Worm (Caenorhabditis elegans) whole organism, L1 larva: ENCODE measurements around the gene F45D3.4.

Experiments used
- C04F5.9 ChIP-seq: sonication (generic microtip); optimal IDR thresholded peaks from 2 replicates; lab custom pipeline; 2016; ENCODE audit warnings: missing genetic modification characterization, missing compliant biosample characterization
- C16A3.4 ChIP-seq: fragments of 150-350 bp; optimal IDR thresholded peaks from 2 replicates; lab custom pipeline; 2014; ENCODE audit warnings: missing biosample characterization, missing genetic modification characterization
- C34B4.2 ChIP-seq: sonication (generic microtip); optimal IDR thresholded peaks from 2 replicates; lab custom pipeline; 2017; ENCODE audit warnings: mild to moderate bottlenecking, missing genetic modification characterization, missing compliant biosample characterization
- F16B12.6 ChIP-seq: fragments of 150-350 bp; optimal IDR thresholded peaks from 2 replicates; lab custom pipeline; 2014; ENCODE audit warnings: missing biosample characterization, missing genetic modification characterization
- aha-1 ChIP-seq: fragments of 150-350 bp; optimal IDR thresholded peaks from 2 replicates; lab custom pipeline; 2014; ENCODE audit warnings: missing biosample characterization, missing genetic modification characterization
- aly-2 ChIP-seq: fragments of 150-350 bp; optimal IDR thresholded peaks from 2 replicates; lab custom pipeline; 2014; ENCODE audit warnings: missing biosample characterization, missing genetic modification characterization
- ama-1 ChIP-seq: fragments of 150-350 bp; optimal IDR thresholded peaks from 2 replicates; lab custom pipeline; 2014
- blmp-1 ChIP-seq: fragments of 150-350 bp; optimal IDR thresholded peaks from 2 replicates; lab custom pipeline; 2014; ENCODE audit warnings: missing biosample characterization, missing genetic modification characterization
- ceh-63 ChIP-seq: fragments of 200-800 bp; sonication (Bioruptor generic); optimal IDR thresholded peaks from 2 replicates; lab custom pipeline; 2018; ENCODE audit warnings: mild to moderate bottlenecking, missing genetic modification characterization, missing compliant biosample characterization
- ceh-82 ChIP-seq, 3 experiments: fragments of 150-350 bp in 1 of 3; sonication (generic microtip) in 2 of 3; optimal IDR thresholded peaks; 2 replicates each; lab custom pipeline; 2014 to 2017; ENCODE audit warnings: missing biosample characterization in 3 of 3, missing genetic modification characterization in 3 of 3
- ceh-88 ChIP-seq: fragments of 200-800 bp; sonication (Bioruptor generic); IDR thresholded peaks from 2 replicates; pipeline ENCODE4 v1.3.6; 2022; ENCODE audit warnings: missing genetic modification characterization, missing compliant biosample characterization
- dpl-1 ChIP-seq, 3 experiments: fragments of 150-350 bp in 2 of 3; sonication (generic microtip) in 1 of 3; optimal IDR thresholded peaks; 2 replicates each; lab custom pipeline; 2014 to 2017; ENCODE audit warnings: missing biosample characterization in 3 of 3, missing genetic modification characterization in 3 of 3, missing genetic modification reagents in 3 of 3
- dsc-1 ChIP-seq: sonication (generic microtip); optimal IDR thresholded peaks from 2 replicates; lab custom pipeline; 2016; ENCODE audit warnings: mild to moderate bottlenecking, missing genetic modification characterization, missing compliant biosample characterization
- egl-13 ChIP-seq: sonication (generic microtip); optimal IDR thresholded peaks from 2 replicates; lab custom pipeline; 2016; ENCODE audit warnings: missing genotype, missing genetic modification reagents, missing genetic modification characterization, missing compliant biosample characterization
- egl-27 ChIP-seq, 2 experiments: fragments of 150-350 bp in 1 of 2; sonication (generic microtip); optimal IDR thresholded peaks; 3 replicates each; lab custom pipeline; 2017 to 2018; ENCODE audit warnings: missing biosample characterization in 2 of 2, missing genetic modification characterization in 2 of 2, missing genetic modification reagents in 2 of 2
- ets-5 ChIP-seq: fragments of 200-800 bp; sonication (Bioruptor generic); IDR thresholded peaks from 2 replicates; pipeline ENCODE4 v1.3.6; 2022; ENCODE audit warnings: missing genetic modification characterization, missing compliant biosample characterization
- fkh-10 ChIP-seq: sonication (generic microtip); optimal IDR thresholded peaks from 2 replicates; lab custom pipeline; 2017; ENCODE audit warnings: missing biosample characterization, missing genetic modification reagents, missing genetic modification characterization
- fkh-4 ChIP-seq: sonication (generic microtip); optimal IDR thresholded peaks from 2 replicates; lab custom pipeline; 2016; ENCODE audit warnings: missing compliant biosample characterization, missing genetic modification characterization, borderline replicate concordance
- hlh-17 ChIP-seq: fragments of 200-800 bp; sonication (Bioruptor generic); optimal IDR thresholded peaks from 2 replicates; lab custom pipeline; 2018; ENCODE audit warnings: missing genetic modification characterization, mild to moderate bottlenecking, missing compliant biosample characterization, moderate library complexity, borderline replicate concordance
- irx-1 ChIP-seq: sonication (generic microtip); optimal IDR thresholded peaks from 2 replicates; lab custom pipeline; 2016; ENCODE audit warnings: missing genetic modification characterization, missing compliant biosample characterization
- isw-1 ChIP-seq: fragments of 200-800 bp; sonication (Bioruptor generic); IDR thresholded peaks from 2 replicates; pipeline ENCODE4 v1.3.6; 2022; ENCODE audit warnings: missing genetic modification characterization, missing compliant biosample characterization
- lin-14 ChIP-seq: fragments of 200-800 bp; sonication (Bioruptor generic); optimal IDR thresholded peaks from 2 replicates; lab custom pipeline; 2018; ENCODE audit warnings: mild to moderate bottlenecking, missing genetic modification characterization, moderate library complexity, missing compliant biosample characterization
- lin-35 ChIP-seq, 2 experiments: fragments of 150-350 bp; optimal IDR thresholded peaks; 2 replicates each; lab custom pipeline; 2014; ENCODE audit warnings: missing biosample characterization in 2 of 2, missing genetic modification characterization in 2 of 2, missing genetic modification reagents in 2 of 2
- lir-3 ChIP-seq: sonication (generic microtip); optimal IDR thresholded peaks from 2 replicates; lab custom pipeline; 2016; ENCODE audit warnings: mild to moderate bottlenecking, missing genetic modification characterization, moderate library complexity, missing compliant biosample characterization; ENCODE audit not compliant: poor library complexity
- lsy-2 ChIP-seq, 2 experiments: fragments of 150-350 bp; optimal IDR thresholded peaks; 2 replicates each; lab custom pipeline; 2014; ENCODE audit warnings: missing biosample characterization in 2 of 2, missing genetic modification characterization in 2 of 2
- mab-9 ChIP-seq: fragments of 200-800 bp; sonication (Bioruptor generic); IDR thresholded peaks from 2 replicates; pipeline ENCODE4 v1.3.6; 2022; ENCODE audit warnings: missing genetic modification reagents, missing genetic modification characterization, missing compliant biosample characterization
- mef-2 ChIP-seq: fragments of 150-350 bp; optimal IDR thresholded peaks from 2 replicates; lab custom pipeline; 2014; ENCODE audit warnings: missing biosample characterization, missing genetic modification characterization
- nhr-11 ChIP-seq: fragments of 150-350 bp; optimal IDR thresholded peaks from 2 replicates; lab custom pipeline; 2014; ENCODE audit warnings: missing biosample characterization, missing genetic modification characterization
- nhr-237 ChIP-seq: fragments of 150-350 bp; optimal IDR thresholded peaks from 2 replicates; lab custom pipeline; 2014; ENCODE audit warnings: missing biosample characterization, missing genetic modification characterization
- nhr-47 ChIP-seq: sonication (generic microtip); optimal IDR thresholded peaks from 2 replicates; lab custom pipeline; 2016; ENCODE audit warnings: mild to moderate bottlenecking, missing genetic modification characterization, moderate library complexity, missing compliant biosample characterization
- nhr-76 ChIP-seq: sonication (generic microtip); optimal IDR thresholded peaks from 2 replicates; lab custom pipeline; 2017; ENCODE audit warnings: missing biosample characterization, missing genetic modification characterization
- nhr-77 ChIP-seq: fragments of 150-350 bp; optimal IDR thresholded peaks from 2 replicates; lab custom pipeline; 2014; ENCODE audit warnings: missing biosample characterization, missing genetic modification characterization
- nhr-84 ChIP-seq: sonication (generic microtip); optimal IDR thresholded peaks from 2 replicates; lab custom pipeline; 2017; ENCODE audit warnings: missing biosample characterization, missing genetic modification characterization
- nhr-85 ChIP-seq: sonication (generic microtip); peaks from one replicate; lab custom pipeline; 2016; ENCODE audit warnings: missing genetic modification characterization, inconsistent platforms, missing compliant biosample characterization
- nhr-90 ChIP-seq: sonication (generic microtip); optimal IDR thresholded peaks from 2 replicates; lab custom pipeline; 2016; ENCODE audit warnings: mild to moderate bottlenecking, missing genetic modification characterization, missing compliant biosample characterization; ENCODE audit not compliant: poor library complexity
- pag-3 ChIP-seq: sonication (generic microtip); optimal IDR thresholded peaks from 2 replicates; lab custom pipeline; 2017; ENCODE audit warnings: missing genetic modification characterization, mild to moderate bottlenecking, missing compliant biosample characterization, antibody characterized with exemption, borderline replicate concordance; ENCODE audit not compliant: insufficient read depth
- pqm-1 ChIP-seq: sonication (generic microtip); optimal IDR thresholded peaks from 3 replicates; lab custom pipeline; 2017; ENCODE audit warnings: missing biosample characterization, missing genetic modification characterization
- rnt-1 ChIP-seq: sonication (generic microtip); optimal IDR thresholded peaks from 2 replicates; lab custom pipeline; 2016; ENCODE audit warnings: mild to moderate bottlenecking, missing genetic modification characterization, moderate library complexity, missing compliant biosample characterization
- skn-1 ChIP-seq: fragments of 150-350 bp; optimal IDR thresholded peaks from 2 replicates; lab custom pipeline; 2014; ENCODE audit warnings: missing biosample characterization, missing genetic modification characterization
- snu-23 ChIP-seq: sonication (generic microtip); optimal IDR thresholded peaks from 2 replicates; lab custom pipeline; 2016; ENCODE audit warnings: missing genetic modification characterization, missing compliant biosample characterization
- sptf-1 ChIP-seq: fragments of 150-350 bp; optimal IDR thresholded peaks from 2 replicates; lab custom pipeline; 2014; ENCODE audit warnings: missing biosample characterization, missing genetic modification characterization
- swsn-7 ChIP-seq: sonication (generic microtip); optimal IDR thresholded peaks from 2 replicates; lab custom pipeline; 2016; ENCODE audit warnings: missing genetic modification characterization, missing compliant biosample characterization
- tlp-1 ChIP-seq: fragments of 150-350 bp; optimal IDR thresholded peaks from 2 replicates; lab custom pipeline; 2014; ENCODE audit warnings: missing biosample characterization, missing genetic modification characterization
- unc-62 ChIP-seq: fragments of 150-350 bp; optimal IDR thresholded peaks from 2 replicates; lab custom pipeline; 2014; ENCODE audit warnings: missing biosample characterization, missing genetic modification reagents, missing genetic modification characterization
- xbp-1 ChIP-seq: sonication (generic microtip); optimal IDR thresholded peaks from 2 replicates; lab custom pipeline; 2016; ENCODE audit warnings: missing genetic modification characterization, missing compliant biosample characterization
- zag-1 ChIP-seq: fragments of 150-350 bp; optimal IDR thresholded peaks from 2 replicates; lab custom pipeline; 2014; ENCODE audit warnings: missing biosample characterization, missing genetic modification characterization
- zip-4 ChIP-seq: fragments of 200-800 bp; sonication (Bioruptor generic); optimal IDR thresholded peaks from 2 replicates; lab custom pipeline; 2018; ENCODE audit warnings: mild to moderate bottlenecking, missing genetic modification characterization, moderate library complexity, missing compliant biosample characterization
- ztf-4 ChIP-seq: fragments of 150-350 bp; optimal IDR thresholded peaks from 2 replicates; lab custom pipeline; 2014; ENCODE audit warnings: missing biosample characterization, missing genetic modification characterization

F45D3.4 gene

ce11 chrV:12599510-12600242, 46.7 kb upstream of the F45D3.4 start, which contains the start of gene C14C10.5 (continued):
- TF ChIP-seq dsc-1 (tag; lab: Kevin White, UChicago) (peak; percentile 51), nhr-11 (tag; lab: Kevin White, UChicago) (no peak), lsy-2 (tag; optimal IDR thresholded peaks at IDR 0.05; lab: Kevin White, UChicago) (peak in 1 of 2 experiments; percentile 42), mef-2 (tag; lab: Kevin White, UChicago) (no peak), lir-3 (tag; lab: Kevin White, UChicago) (no peak), nhr-85 (tag; lab: Kevin White, UChicago) (peak; percentile 37), blmp-1 (no peak), skn-1 (tag; lab: Kevin White, UChicago) (peak; percentile 65), ztf-4 (tag; lab: Kevin White, UChicago) (no peak), zag-1 (tag; lab: Kevin White, UChicago) (no peak), nhr-47 (peak; percentile 10)

ce11 chrV:12599110-12599509, 46.1 kb upstream of the F45D3.4 start, which contains the start of the genes C14C10.10 and ril-2:
Gene C14C10.10 (minus strand): TSS chrV:12599128.
Gene ril-2 (minus strand): TSS chrV:12599157.
- TF ChIP-seq ama-1 (lab: Kevin White, UChicago): no peak
- peak; percentile 4 to 51 for TF ChIP-seq lsy-2 (tag; optimal IDR thresholded peaks at IDR 0.05; lab: Kevin White, UChicago)
- TF ChIP-seq C04F5.9 (tag; lab: Kevin White, UChicago): no peak
- peak; percentile 36 for TF ChIP-seq irx-1 (tag; lab: Kevin White, UChicago)
- TF ChIP-seq ets-5 (GFP tag; lab: Robert Waterston, UW): no peak
- TF ChIP-seq pag-3 (tag; lab: Kevin White, UChicago): no peak
- TF ChIP-seq F16B12.6 (tag; lab: Kevin White, UChicago): peak; percentile 84
- no peak for TF ChIP-seq mab-9 (GFP tag; lab: Robert Waterston, UW)
- TF ChIP-seq aha-1 (tag; lab: Kevin White, UChicago): no peak
- TF ChIP-seq fkh-10 (GFP tag; lab: Kevin White, UChicago): no peak
- no peak for TF ChIP-seq unc-62 (GFP tag; lab: Kevin White, UChicago)
- TF ChIP-seq nhr-76 (tag; lab: Kevin White, UChicago): no peak
- no peak for TF ChIP-seq lir-3 (tag; lab: Kevin White, UChicago)
- TF ChIP-seq tlp-1 (tag; lab: Kevin White, UChicago): no peak
- TF ChIP-seq zag-1 (tag; lab: Kevin White, UChicago): no peak
- TF ChIP-seq nhr-77 (tag; lab: Kevin White, UChicago): no peak
- no peak for TF ChIP-seq egl-13
- TF ChIP-seq xbp-1 (tag; lab: Kevin White, UChicago): peak; percentile 13
- no peak for TF ChIP-seq hlh-17 (GFP tag; lab: Kevin White, UChicago)
- TF ChIP-seq sptf-1 (tag; lab: Kevin White, UChicago): no peak
- no peak for TF ChIP-seq nhr-84 (tag; lab: Kevin White, UChicago)
- TF ChIP-seq snu-23 (GFP tag; lab: Kevin White, UChicago): peak; percentile 43
- TF ChIP-seq dpl-1 (GFP tag; optimal IDR thresholded peaks at IDR 0.05; lab: Kevin White, UChicago): peak in 2 of 3 experiments; percentile 43 to 45
- no peak for TF ChIP-seq ztf-4 (tag; lab: Kevin White, UChicago)
- TF ChIP-seq nhr-11 (tag; lab: Kevin White, UChicago): no peak
- peak; percentile 49 for TF ChIP-seq nhr-47
- TF ChIP-seq ceh-82 (tag; optimal IDR thresholded peaks at IDR 0.05; lab: Kevin White, UChicago): peak in 2 of 3 experiments; percentile 13 to 32
- no peak for TF ChIP-seq egl-27 (tag; optimal IDR thresholded peaks at IDR 0.05; lab: Kevin White, UChicago)
- no peak for TF ChIP-seq nhr-237 (tag; lab: Kevin White, UChicago)
- peak; percentile 28 for TF ChIP-seq rnt-1
- peak; percentile 15 for TF ChIP-seq swsn-7 (tag; lab: Kevin White, UChicago)
- no peak for TF ChIP-seq isw-1 (GFP tag; lab: Robert Waterston, UW)
- no peak for TF ChIP-seq C34B4.2 (tag; lab: Kevin White, UChicago)
- TF ChIP-seq pqm-1: no peak
- TF ChIP-seq C16A3.4: no peak
- TF ChIP-seq ceh-63 (GFP tag; lab: Kevin White, UChicago): no peak
- TF ChIP-seq aly-2 (tag; lab: Kevin White, UChicago): peak; percentile 13
- no peak for TF ChIP-seq ceh-88 (GFP tag; lab: Robert Waterston, UW)
- TF ChIP-seq lin-35 (GFP tag; optimal IDR thresholded peaks at IDR 0.05; lab: Kevin White, UChicago): peak in 1 of 2 experiments; percentile 34
- no peak for TF ChIP-seq dsc-1 (tag; lab: Kevin White, UChicago)
- TF ChIP-seq fkh-4 (tag; lab: Kevin White, UChicago): no peak
- TF ChIP-seq zip-4: no peak
- TF ChIP-seq lin-14 (GFP tag; lab: Kevin White, UChicago): peak; percentile 56
- TF ChIP-seq skn-1 (tag; lab: Kevin White, UChicago): no peak
- TF ChIP-seq nhr-90 (tag; lab: Kevin White, UChicago): no peak
